Fruit fly (Drosophila melanogaster) whole organism, pupa: ENCODE results near the gene CG11670.

Experiments used
- CG12605 ChIP-seq: fragments of 200-800 bp; sonication (Bioruptor generic); IDR thresholded peaks from 2 replicates; pipeline ENCODE4 v1.3.6; 2022; ENCODE audit warnings: missing biosample characterization, missing genetic modification characterization
- CG13204 ChIP-seq: fragments of 200-800 bp; sonication (Bioruptor generic); optimal IDR thresholded peaks from 2 replicates; lab custom pipeline; 2018; ENCODE audit warnings: missing biosample characterization, mild to moderate bottlenecking, missing genetic modification characterization, moderate library complexity
- CG14655 ChIP-seq: fragments of 200-800 bp; sonication (Bioruptor generic); optimal IDR thresholded peaks from 3 replicates; lab custom pipeline; 2017; ENCODE audit warnings: mild to moderate bottlenecking, missing biosample characterization, missing genetic modification reagents, missing genetic modification characterization
- CG34367 ChIP-seq: fragments of 200-800 bp; sonication (Bioruptor generic); optimal IDR thresholded peaks from 2 replicates; lab custom pipeline; 2018; ENCODE audit warnings: missing biosample characterization, mild to moderate bottlenecking, missing genetic modification characterization
- CG8159 ChIP-seq: fragments of 200-800 bp; sonication (Bioruptor generic); optimal IDR thresholded peaks from 3 replicates; lab custom pipeline; 2018; ENCODE audit warnings: missing biosample characterization, mild to moderate bottlenecking, missing genetic modification characterization, moderate library complexity
- CG9948 ChIP-seq: fragments of 200-800 bp; sonication (Bioruptor generic); optimal IDR thresholded peaks from 2 replicates; lab custom pipeline; 2018; ENCODE audit warnings: missing biosample characterization, mild to moderate bottlenecking, missing genetic modification characterization, moderate library complexity
- Ets98B ChIP-seq: fragments of 200-800 bp; sonication (Bioruptor generic); IDR thresholded peaks from 2 replicates; pipeline ENCODE4 v1.3.6; 2022; ENCODE audit warnings: missing biosample characterization, missing genetic modification characterization
- Pif1A ChIP-seq: fragments of 200-800 bp; sonication (Bioruptor generic); optimal IDR thresholded peaks from 3 replicates; lab custom pipeline; 2016; ENCODE audit warnings: missing biosample characterization, missing genetic modification characterization
- fd96Ca ChIP-seq: fragments of 200-800 bp; sonication (Bioruptor generic); IDR thresholded peaks from 3 replicates; pipeline ENCODE4 v1.3.6; 2022; ENCODE audit warnings: missing biosample characterization, missing genetic modification characterization
- rn ChIP-seq: fragments of 200-800 bp; sonication (Bioruptor generic); IDR thresholded peaks from 2 replicates; pipeline ENCODE4 v1.3.6; 2022; ENCODE audit warnings: missing biosample characterization, missing genetic modification characterization

DNA sequence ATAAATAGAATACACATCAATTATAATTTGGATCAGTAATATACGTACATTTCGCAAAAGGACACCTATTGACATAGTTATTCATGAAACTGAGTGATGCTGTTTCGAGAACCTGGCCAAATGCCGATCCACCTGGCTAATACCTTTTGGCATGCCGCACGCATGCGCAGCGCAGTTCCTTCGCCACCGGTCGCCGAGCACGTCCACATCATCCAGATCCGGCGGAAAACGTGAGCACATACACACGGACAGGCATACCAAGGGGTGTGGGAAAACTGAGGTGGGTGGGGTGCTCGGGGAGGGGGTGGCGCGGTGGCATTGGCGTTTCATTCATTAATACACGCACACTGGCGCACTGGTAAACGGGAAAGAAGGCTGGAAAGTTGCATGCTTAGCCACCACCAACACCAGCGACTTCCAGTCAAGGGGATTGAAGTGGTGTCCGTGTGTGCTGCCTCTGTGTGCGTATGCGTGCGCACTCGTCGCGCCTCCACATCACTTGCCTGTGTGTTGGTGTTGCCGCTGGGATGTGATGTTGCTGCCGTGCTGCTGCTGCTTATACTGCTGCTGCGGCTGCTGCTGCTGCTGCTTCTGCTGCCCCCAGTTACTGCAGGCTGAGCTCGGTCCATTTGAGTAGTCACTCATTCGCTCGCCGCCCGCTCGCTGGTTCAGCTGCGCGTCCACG lies 15.4 kb downstream of the CG11670 start, which contains the start of gene sim:
- 0 out of 3 replicates have a peak, but pooled peaks have one; percentile 35 for TF ChIP-seq fd96Ca
- peak; percentile 47 for TF ChIP-seq CG13204
- TF ChIP-seq Pif1A (GFP tag; lab: Kevin White, UChicago) = no peak
- TF ChIP-seq CG34367 (tag; lab: Kevin White, UChicago) = no peak
- no peak for TF ChIP-seq Ets98B (GFP tag; lab: Robert Waterston, UW)
- no peak for TF ChIP-seq CG12605 (GFP tag; lab: Robert Waterston, UW)
- no peak for TF ChIP-seq CG8159 (tag; lab: Kevin White, UChicago)
- no peak for TF ChIP-seq rn (GFP tag; lab: Robert Waterston, UW)
- TF ChIP-seq CG14655 (GFP tag; lab: Kevin White, UChicago) = no peak
- TF ChIP-seq CG9948 (tag; lab: Kevin White, UChicago) = no peak
